Fruit fly (Drosophila melanogaster): ENCODE measurements around the gene Polr1C.

- TF ChIP-seq Hr39 (GFP tag; optimal IDR thresholded peaks at IDR 0.05) (no peak), CG11902 (GFP tag; optimal IDR thresholded peaks at IDR 0.05) (no peak)
Observed at dm6 chr2L:4942257-4942792, 26.5 kb upstream of the Polr1C start, which contains the start of gene synr.
